Worm (Caenorhabditis elegans) whole organism, midembryonic: ENCODE data around the gene B0361.4.

Experiments
- T22C8.4 ChIP-seq: fragments of 200-800 bp; sonication (Bioruptor generic); IDR thresholded peaks from 2 replicates; pipeline ENCODE4 v1.3.6; 2022; ENCODE audit warnings: missing genetic modification characterization, missing compliant biosample characterization
- cog-1 ChIP-seq: sonication (generic microtip); optimal IDR thresholded peaks from 2 replicates; lab custom pipeline; 2016; ENCODE audit warnings: missing genetic modification characterization, missing compliant biosample characterization
- flt-1 ChIP-seq: fragments of 200-800 bp; sonication (Bioruptor generic); IDR thresholded peaks from 2 replicates; pipeline ENCODE4 v1.3.6; 2022; ENCODE audit warnings: missing genetic modification characterization, missing compliant biosample characterization
- klf-2 ChIP-seq: fragments of 200-800 bp; sonication (Bioruptor generic); conservative IDR thresholded peaks from 2 replicates; pipeline ENCODE4 v1.3.6; 2022; ENCODE audit warnings: missing genetic modification reagents, missing genetic modification characterization, missing compliant biosample characterization
- med-1 ChIP-seq: sonication (generic microtip); optimal IDR thresholded peaks from 2 replicates; lab custom pipeline; 2017; ENCODE audit warnings: missing genetic modification characterization, mild to moderate bottlenecking, missing compliant biosample characterization, antibody characterized with exemption, missing genetic modification reagents; ENCODE audit not compliant: insufficient read depth
- ref-1 ChIP-seq: fragments of 200-800 bp; sonication (Bioruptor generic); conservative IDR thresholded peaks from 2 replicates; pipeline ENCODE4 v1.3.6; 2022; ENCODE audit warnings: missing genetic modification reagents, missing genetic modification characterization, missing compliant biosample characterization
- tab-1 ChIP-seq: fragments of 200-800 bp; sonication (Bioruptor generic); IDR thresholded peaks from 2 replicates; pipeline ENCODE4 v1.3.6; 2022; ENCODE audit warnings: missing genetic modification characterization, missing compliant biosample characterization
- ztf-29 ChIP-seq: fragments of 200-800 bp; sonication (Bioruptor generic); IDR thresholded peaks from 2 replicates; pipeline ENCODE4 v1.3.6; 2022; ENCODE audit warnings: missing genetic modification reagents, missing genetic modification characterization, missing compliant biosample characterization

- no peak for TF ChIP-seq ztf-29 (GFP tag; lab: Robert Waterston, UW)
- no peak for TF ChIP-seq ref-1 (GFP tag; lab: Robert Waterston, UW)
- no peak for TF ChIP-seq klf-2
- no peak for TF ChIP-seq flt-1 (GFP tag; lab: Robert Waterston, UW)
- TF ChIP-seq T22C8.4 (GFP tag; lab: Robert Waterston, UW) = no peak
- no peak for TF ChIP-seq cog-1 (tag; lab: Kevin White, UChicago)
- no peak for TF ChIP-seq med-1
- no peak for TF ChIP-seq tab-1 (GFP tag; lab: Robert Waterston, UW)
Observed at ce11 chrIII:7226607-7227006, 32.2 kb upstream of the B0361.4 start, which contains the start of gene hsp-75.
